Worm (Caenorhabditis elegans): ENCODE results near the gene T08G5.2.

T08G5.2 gene

DNA sequence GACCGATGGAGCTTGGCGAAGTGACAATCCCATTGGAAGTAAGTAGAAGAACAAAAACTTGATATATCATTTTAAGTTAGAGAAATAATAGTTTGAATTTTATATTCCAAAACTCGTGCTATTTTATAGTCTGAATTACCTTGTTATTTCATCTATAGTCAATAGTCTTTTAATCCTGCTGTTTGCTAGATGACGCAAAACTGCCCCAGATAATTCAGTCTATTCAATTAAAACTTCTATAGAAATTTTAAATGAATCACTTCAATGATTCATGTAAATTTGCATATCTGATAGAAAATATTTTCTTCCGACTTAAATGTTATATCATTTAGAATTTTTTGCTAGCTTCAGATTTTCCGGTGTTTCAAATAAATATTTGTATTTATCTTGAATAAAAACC lies 3.0 kb downstream of the T08G5.2 start, which contains the start of gene T08G5.15:
T08G5.15 (minus strand) TSS at position 101 of the 400 bp plus-strand sequence.
- TF ChIP-seq elt-1 (tag; optimal IDR thresholded peaks at IDR 0.05) (no peak), lin-39 (tag; optimal IDR thresholded peaks at IDR 0.05) (no peak), mdl-1 (tag; optimal IDR thresholded peaks at IDR 0.05) (no peak), nhr-237 (tag; optimal IDR thresholded peaks at IDR 0.05) (no peak), sma-9 (GFP tag; optimal IDR thresholded peaks at IDR 0.05) (no peak), sma-9 (tag; optimal IDR thresholded peaks at IDR 0.05) (no peak), blmp-1 (tag; optimal IDR thresholded peaks at IDR 0.05; ENCODE audit: insufficient read depth) (no peak), nhr-25 (tag; optimal IDR thresholded peaks at IDR 0.05) (no peak), unc-62 (GFP tag; optimal IDR thresholded peaks at IDR 0.05) (no peak)

DNA sequence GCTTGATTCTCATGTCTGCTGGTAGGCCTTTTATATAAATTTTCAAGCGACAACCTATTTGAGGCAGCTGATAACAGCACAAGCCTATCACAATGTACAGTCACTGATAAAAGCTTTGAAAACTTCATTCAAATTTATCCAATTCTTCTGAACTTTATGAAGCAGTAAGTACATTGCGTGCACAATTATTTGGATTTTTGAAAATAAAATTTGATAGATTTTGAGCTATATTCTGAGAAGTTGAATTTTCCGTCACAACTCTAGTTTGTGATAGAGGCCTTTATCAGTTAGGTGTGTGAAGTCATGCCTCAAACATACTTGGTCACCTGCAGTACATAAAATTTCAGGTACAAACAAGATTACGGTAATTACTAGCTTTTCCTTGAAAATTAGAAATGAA lies 7.5 kb downstream of the T08G5.2 start, which contains the start of the genes mtl-2 and T08G5.1:
mtl-2 (minus strand) TSS at position 34 of the 400 bp plus-strand sequence.
T08G5.1 (plus strand) TSS at position 127 of the 400 bp plus-strand sequence.
- TF ChIP-seq lin-39 (tag; optimal IDR thresholded peaks at IDR 0.05): no peak
- no peak for TF ChIP-seq nhr-237 (tag; optimal IDR thresholded peaks at IDR 0.05)
- peak; percentile 48 for TF ChIP-seq fos-1 (tag; optimal IDR thresholded peaks at IDR 0.05)
- no peak for TF ChIP-seq nhr-25 (tag; optimal IDR thresholded peaks at IDR 0.05)
- TF ChIP-seq nhr-10 (tag; optimal IDR thresholded peaks at IDR 0.05): no peak
- no peak for TF ChIP-seq nhr-77 (tag; optimal IDR thresholded peaks at IDR 0.05)
- no peak for TF ChIP-seq gmeb-1 (tag; optimal IDR thresholded peaks at IDR 0.05)

DNA sequence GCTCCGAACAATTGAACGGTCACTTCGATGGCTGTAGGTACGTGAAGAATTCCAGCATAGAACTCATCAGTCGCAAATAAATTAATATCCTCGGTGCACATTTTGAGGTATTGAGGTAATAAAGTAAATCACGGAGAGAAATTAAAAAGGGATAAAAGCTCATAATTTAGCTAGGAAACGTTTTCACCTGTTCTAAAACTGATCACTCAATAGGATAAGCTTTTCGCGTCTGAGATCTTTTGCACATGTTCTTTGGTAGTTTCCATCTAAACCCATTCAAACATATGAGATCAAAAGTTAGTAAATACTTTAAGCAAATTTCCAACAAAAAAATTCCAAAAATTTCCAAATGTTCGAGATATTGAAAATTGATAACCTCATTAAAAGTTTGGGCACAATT lies 8.6 kb downstream of the T08G5.2 start, which contains the start of gene srh-308:
srh-308 (minus strand) TSS at position 101 of the 400 bp plus-strand sequence.
- TF ChIP-seq aly-2 (tag; optimal IDR thresholded peaks at IDR 0.05) (no peak), lin-13 (GFP tag; optimal IDR thresholded peaks at IDR 0.05) (no peak), nhr-77 (tag; optimal IDR thresholded peaks at IDR 0.05) (no peak), ceh-16 (tag; optimal IDR thresholded peaks at IDR 0.05) (no peak)

DNA sequence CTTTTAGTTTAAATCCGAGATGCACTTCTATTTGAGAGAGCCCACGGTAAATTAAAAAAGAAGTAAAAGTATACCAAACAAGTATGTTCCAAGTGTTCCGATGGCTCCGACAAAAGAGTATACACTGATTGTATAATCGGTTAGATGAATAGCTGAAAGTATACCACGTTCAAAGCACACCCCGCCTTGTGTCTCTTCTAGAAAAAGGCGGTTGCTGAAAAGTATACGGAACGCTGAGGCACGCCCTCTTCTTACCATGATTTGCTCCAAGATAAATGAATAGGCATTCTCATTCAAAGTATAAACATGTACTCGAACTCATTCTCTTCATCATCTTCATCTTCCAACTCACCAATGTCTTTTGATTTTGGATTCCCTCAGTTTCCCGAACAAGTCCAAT lies 11.7 kb downstream of the T08G5.2 start, which contains the start of gene end-3:
end-3 (plus strand) TSS at position 301 of the 400 bp plus-strand sequence.
- TF ChIP-seq ama-1 (optimal IDR thresholded peaks at IDR 0.05): no peak
- TF ChIP-seq elt-3 (tag; optimal IDR thresholded peaks at IDR 0.05): no peak
- no peak for TF ChIP-seq elt-1 (tag; optimal IDR thresholded peaks at IDR 0.05)
- no peak for TF ChIP-seq ztf-11 (tag; optimal IDR thresholded peaks at IDR 0.05)
- no peak for TF ChIP-seq unc-62 (GFP tag; optimal IDR thresholded peaks at IDR 0.05)
- no peak for TF ChIP-seq nhr-237 (tag; optimal IDR thresholded peaks at IDR 0.05)
- no peak for TF ChIP-seq lin-11 (tag; optimal IDR thresholded peaks at IDR 0.05)
- no peak for TF ChIP-seq dmd-4 (tag; optimal IDR thresholded peaks at IDR 0.05)
- TF ChIP-seq nhr-6 (tag; optimal IDR thresholded peaks at IDR 0.05): no peak
- TF ChIP-seq unc-39 (tag; optimal IDR thresholded peaks at IDR 0.05): no peak
- no peak for TF ChIP-seq sma-9 (GFP tag; optimal IDR thresholded peaks at IDR 0.05)
- no peak for TF ChIP-seq sma-9 (tag; optimal IDR thresholded peaks at IDR 0.05)
- no peak for TF ChIP-seq nhr-23 (tag; optimal IDR thresholded peaks at IDR 0.05)
- TF ChIP-seq nhr-11 (tag; optimal IDR thresholded peaks at IDR 0.05): no peak
- no peak for TF ChIP-seq ceh-16 (tag; optimal IDR thresholded peaks at IDR 0.05)
- no peak for TF ChIP-seq lin-39 (tag; optimal IDR thresholded peaks at IDR 0.05)
- TF ChIP-seq blmp-1 (tag; optimal IDR thresholded peaks at IDR 0.05; ENCODE audit: insufficient read depth): no peak
- no peak for TF ChIP-seq R02D3.7 (tag; optimal IDR thresholded peaks at IDR 0.05)
- TF ChIP-seq nhr-21 (tag; optimal IDR thresholded peaks at IDR 0.05): no peak
- no peak for TF ChIP-seq ztf-1 (GFP tag; conservative IDR thresholded peaks at IDR 0.05)
- no peak for TF ChIP-seq mbf-1 (tag; optimal IDR thresholded peaks at IDR 0.05)

ce11 chrV:14013638-14014037 lies 12.5 kb downstream of the T08G5.2 start:
- no peak for TF ChIP-seq ztf-4 (tag; optimal IDR thresholded peaks at IDR 0.05)
- TF ChIP-seq ama-1 (optimal IDR thresholded peaks at IDR 0.05): no peak
- TF ChIP-seq R02D3.7 (tag; optimal IDR thresholded peaks at IDR 0.05): no peak

- TF ChIP-seq F13H6.1 (tag; optimal IDR thresholded peaks at IDR 0.05) (peak; percentile 55), lsy-2 (tag; optimal IDR thresholded peaks at IDR 0.05) (peak; percentile 35 to 87), nhr-12 (tag; optimal IDR thresholded peaks at IDR 0.05) (no peak), skn-1 (tag; optimal IDR thresholded peaks at IDR 0.05) (peak; percentile 87), lin-39 (tag; optimal IDR thresholded peaks at IDR 0.05) (no peak), snpc-4 (tag; optimal IDR thresholded peaks at IDR 0.05) (peak; percentile 59), ZK546.5 (tag; optimal IDR thresholded peaks at IDR 0.05) (no peak), sma-9 (GFP tag; optimal IDR thresholded peaks at IDR 0.05) (peak; percentile 67), sma-9 (tag; optimal IDR thresholded peaks at IDR 0.05) (no peak), unc-55 (GFP tag; optimal IDR thresholded peaks at IDR 0.05) (peak; percentile 88), C34F6.9 (tag; optimal IDR thresholded peaks at IDR 0.05) (peak; percentile 92), lin-11 (tag; optimal IDR thresholded peaks at IDR 0.05) (peak; percentile 58), crh-2 (tag; optimal IDR thresholded peaks at IDR 0.05) (peak; percentile 88), blmp-1 (tag; optimal IDR thresholded peaks at IDR 0.05; ENCODE audit: insufficient read depth) (peak; percentile 36), nhr-129 (tag; optimal IDR thresholded peaks at IDR 0.05) (peak; percentile 86), nhr-23 (tag; optimal IDR thresholded peaks at IDR 0.05) (no peak), elt-1 (tag; optimal IDR thresholded peaks at IDR 0.05) (no peak), nhr-237 (tag; optimal IDR thresholded peaks at IDR 0.05) (no peak), fos-1 (tag; optimal IDR thresholded peaks at IDR 0.05) (peak; percentile 60), nhr-25 (tag; optimal IDR thresholded peaks at IDR 0.05) (peak; percentile 74), nhr-77 (tag; optimal IDR thresholded peaks at IDR 0.05) (no peak), nhr-10 (tag; optimal IDR thresholded peaks at IDR 0.05) (peak; percentile 23), nhr-21 (tag; optimal IDR thresholded peaks at IDR 0.05) (peak; percentile 51), sma-3 (GFP tag; optimal IDR thresholded peaks at IDR 0.05) (peak; percentile 34)
Observed at ce11 chrV:14012002-14012554, 14.0 kb downstream of the T08G5.2 start, which contains the start of the genes ddx-17 and aip-1. TSS of gene ddx-17 (minus strand) at chrV:14012052. TSS of gene aip-1 (plus strand) at chrV:14012333.
